Worm (Caenorhabditis elegans) whole organism, mixed stage, embryonic: ENCODE results near the gene alh-3.

Experiments
- M03D4.4 ChIP-seq: sonication (generic microtip); optimal IDR thresholded peaks from 2 replicates; lab custom pipeline; 2017; ENCODE audit warnings: mild to moderate bottlenecking, missing genetic modification characterization, missing compliant biosample characterization
- bed-3 ChIP-seq: fragments of 200-800 bp; sonication (Bioruptor generic); optimal IDR thresholded peaks from 3 replicates; lab custom pipeline; 2018; ENCODE audit warnings: mild to moderate bottlenecking, missing genetic modification characterization, moderate library complexity, missing compliant biosample characterization
- blmp-1 ChIP-seq: fragments of 150-350 bp; optimal IDR thresholded peaks from 2 replicates; lab custom pipeline; 2014; ENCODE audit warnings: missing biosample characterization, missing genetic modification characterization
- ceh-39 ChIP-seq: fragments of 150-350 bp; optimal IDR thresholded peaks from 2 replicates; lab custom pipeline; 2014; ENCODE audit warnings: missing biosample characterization, missing genetic modification characterization
- ceh-83 ChIP-seq: fragments of 200-800 bp; sonication (Bioruptor generic); optimal IDR thresholded peaks from 2 replicates; lab custom pipeline; 2018; ENCODE audit warnings: mild to moderate bottlenecking, missing genetic modification characterization, missing compliant biosample characterization
- ces-1 ChIP-seq: fragments of 150-350 bp; optimal IDR thresholded peaks from 2 replicates; lab custom pipeline; 2014; ENCODE audit warnings: missing biosample characterization, missing genetic modification reagents, missing genetic modification characterization
- cnd-1 ChIP-seq: fragments of 200-800 bp; sonication (Bioruptor generic); optimal IDR thresholded peaks from 2 replicates; lab custom pipeline; 2018; ENCODE audit warnings: mild to moderate bottlenecking, missing genetic modification characterization, missing compliant biosample characterization
- drap-1 ChIP-seq: fragments of 200-800 bp; sonication (Bioruptor generic); optimal IDR thresholded peaks from 3 replicates; lab custom pipeline; 2018; ENCODE audit warnings: mild to moderate bottlenecking, missing genetic modification characterization, missing compliant biosample characterization
- elt-1 ChIP-seq: sonication (generic microtip); optimal IDR thresholded peaks from 2 replicates; lab custom pipeline; 2017; ENCODE audit warnings: missing genetic modification characterization, mild to moderate bottlenecking, missing compliant biosample characterization, antibody characterized with exemption, moderate library complexity, borderline replicate concordance; ENCODE audit not compliant: insufficient read depth
- elt-3 ChIP-seq: fragments of 150-350 bp; optimal IDR thresholded peaks from 2 replicates; lab custom pipeline; 2014; ENCODE audit warnings: missing biosample characterization, missing genetic modification characterization
- hlh-1 ChIP-seq: fragments of 150-350 bp; optimal IDR thresholded peaks from 2 replicates; lab custom pipeline; 2014; ENCODE audit warnings: missing biosample characterization, missing genetic modification reagents, missing genetic modification characterization
- lin-13 ChIP-seq: fragments of 150-350 bp; optimal IDR thresholded peaks from 2 replicates; lab custom pipeline; 2014; ENCODE audit warnings: missing biosample characterization, missing genetic modification characterization
- lin-32 ChIP-seq: fragments of 200-800 bp; sonication (Bioruptor generic); optimal IDR thresholded peaks from 2 replicates; lab custom pipeline; 2018; ENCODE audit warnings: mild to moderate bottlenecking, missing genetic modification characterization, missing compliant biosample characterization
- lsy-2 ChIP-seq: fragments of 150-350 bp; optimal IDR thresholded peaks from 2 replicates; lab custom pipeline; 2014; ENCODE audit warnings: missing biosample characterization, missing genetic modification characterization
- mab-5 ChIP-seq: fragments of 150-350 bp; optimal IDR thresholded peaks from 2 replicates; lab custom pipeline; 2014; ENCODE audit warnings: missing biosample characterization, missing genetic modification characterization
- mep-1 ChIP-seq: fragments of 150-350 bp; optimal IDR thresholded peaks from 2 replicates; lab custom pipeline; 2017; ENCODE audit warnings: missing biosample characterization, missing genetic modification reagents, missing genetic modification characterization, inconsistent platforms
- mls-2 ChIP-seq: sonication (generic microtip); optimal IDR thresholded peaks from 2 replicates; lab custom pipeline; 2016; ENCODE audit warnings: mild to moderate bottlenecking, missing genetic modification characterization, moderate library complexity, missing compliant biosample characterization
- nhr-2 ChIP-seq: fragments of 150-350 bp; optimal IDR thresholded peaks from 2 replicates; lab custom pipeline; 2014; ENCODE audit warnings: missing biosample characterization, missing genetic modification characterization
- nhr-28 ChIP-seq: fragments of 150-350 bp; optimal IDR thresholded peaks from 2 replicates; lab custom pipeline; 2014; ENCODE audit warnings: missing biosample characterization, missing genetic modification characterization
- nhr-76 ChIP-seq: sonication (generic microtip); optimal IDR thresholded peaks from 2 replicates; lab custom pipeline; 2017; ENCODE audit warnings: missing biosample characterization, missing genetic modification characterization
- pha-4 ChIP-seq: fragments of 150-350 bp; optimal IDR thresholded peaks from 2 replicates; lab custom pipeline; 2018; ENCODE audit warnings: missing biosample characterization, missing genetic modification reagents, missing genetic modification characterization
- sem-2 ChIP-seq: fragments of 200-800 bp; sonication (Bioruptor generic); optimal IDR thresholded peaks from 2 replicates; lab custom pipeline; 2018; ENCODE audit warnings: mild to moderate bottlenecking, missing genetic modification characterization, missing compliant biosample characterization
- snpc-4 ChIP-seq: fragments of 150-350 bp; optimal IDR thresholded peaks from 2 replicates; lab custom pipeline; 2014; ENCODE audit warnings: missing biosample characterization, missing genetic modification characterization
- sptf-1 ChIP-seq: sonication (generic microtip); optimal IDR thresholded peaks from 2 replicates; lab custom pipeline; 2017; ENCODE audit warnings: mild to moderate bottlenecking, missing genetic modification characterization, moderate library complexity, missing compliant biosample characterization
- tbx-8 ChIP-seq: fragments of 200-800 bp; sonication (Bioruptor generic); optimal IDR thresholded peaks from 2 replicates; lab custom pipeline; 2018; ENCODE audit warnings: mild to moderate bottlenecking, missing genetic modification characterization, moderate library complexity, missing compliant biosample characterization
- unc-120 ChIP-seq: sonication (generic microtip); optimal IDR thresholded peaks from 2 replicates; lab custom pipeline; 2017; ENCODE audit warnings: missing genetic modification characterization, missing compliant biosample characterization; ENCODE audit not compliant: poor library complexity, severe bottlenecking
- unc-62 ChIP-seq: fragments of 150-350 bp; optimal IDR thresholded peaks from 2 replicates; lab custom pipeline; 2014; ENCODE audit warnings: missing biosample characterization, missing genetic modification reagents, missing genetic modification characterization
- zip-8 ChIP-seq: fragments of 150-350 bp; optimal IDR thresholded peaks from 2 replicates; lab custom pipeline; 2014; ENCODE audit warnings: missing biosample characterization, missing genetic modification characterization

The alh-3 gene

DNA sequence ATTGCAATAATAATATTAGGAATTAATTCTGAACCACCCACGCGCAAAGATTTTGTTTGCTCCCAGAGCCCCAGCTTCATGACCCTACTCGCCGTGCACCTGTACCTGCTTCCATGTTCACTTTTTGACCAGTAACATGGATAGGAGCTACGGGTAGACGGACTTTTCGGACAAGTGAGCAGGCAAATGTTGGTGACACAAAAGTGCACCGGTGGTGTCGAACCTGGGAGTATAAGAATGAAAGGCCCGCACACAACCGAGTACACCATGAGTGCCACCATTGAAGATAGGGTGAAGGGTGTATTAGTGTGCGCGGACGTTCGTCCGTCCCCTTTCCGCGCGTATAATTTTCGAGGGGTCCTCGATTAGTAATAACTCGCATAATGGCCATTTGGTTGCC is 3.5 kb downstream of the alh-3 start (continued):
- no peak for TF ChIP-seq snpc-4 (tag; lab: Kevin White, UChicago)

DNA sequence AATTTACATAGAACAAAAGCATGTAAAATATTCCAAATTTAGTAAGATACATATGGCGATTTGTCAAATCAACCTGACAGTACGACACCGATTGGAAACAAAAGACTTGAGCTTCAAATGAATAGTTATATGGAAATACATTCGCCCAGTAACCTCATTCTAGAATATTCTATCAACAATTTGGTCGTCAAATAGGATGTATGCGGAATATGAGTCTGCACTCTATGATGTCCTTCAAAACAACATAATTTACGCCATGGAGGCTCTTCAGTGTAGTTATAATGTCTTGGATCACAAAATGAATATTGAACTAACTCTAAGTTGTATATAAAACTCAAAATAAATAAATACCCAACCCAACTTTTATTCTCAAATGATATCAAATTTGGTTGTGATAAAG is 4.2 kb downstream of the alh-3 start:
- TF ChIP-seq lin-32 (no peak), ceh-39 (tag; lab: Kevin White, UChicago) (peak; percentile 35), bed-3 (GFP tag; lab: Kevin White, UChicago) (no peak), sptf-1 (tag; lab: Kevin White, UChicago) (no peak), pha-4 (tag; lab: Kevin White, UChicago) (peak; percentile 7), ces-1 (GFP tag; lab: Kevin White, UChicago) (peak; percentile 44), sem-2 (GFP tag; lab: Kevin White, UChicago) (no peak)

DNA sequence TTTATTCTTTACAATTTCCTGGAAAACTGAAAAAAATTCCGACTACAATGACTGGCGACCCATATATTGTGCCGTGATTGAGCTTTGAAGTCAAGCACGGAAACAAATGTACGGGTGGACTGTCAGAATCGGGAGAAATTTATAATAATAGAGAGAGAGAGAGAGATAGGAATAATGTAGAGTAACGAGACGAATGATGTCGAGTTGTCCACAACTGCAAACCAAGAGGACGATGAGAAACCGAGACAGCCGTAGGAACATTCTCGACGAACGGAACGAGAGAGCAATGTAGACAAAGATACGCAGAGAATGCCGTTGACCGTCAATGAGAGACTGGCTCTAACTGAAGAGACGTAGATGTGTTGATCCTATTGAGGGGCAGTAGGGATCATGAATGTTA is 5.2 kb downstream of the alh-3 start:
- TF ChIP-seq lin-13 (tag; lab: Kevin White, UChicago) (peak; percentile 90), mep-1 (tag; lab: Kevin White, UChicago) (peak; percentile 80), mab-5 (no peak), elt-3 (tag; lab: Kevin White, UChicago) (peak; percentile 38), elt-1 (tag; lab: Kevin White, UChicago) (peak; percentile 72), mls-2 (tag; lab: Kevin White, UChicago) (peak; percentile 84), ces-1 (GFP tag; lab: Kevin White, UChicago) (peak; percentile 72), nhr-76 (tag; lab: Kevin White, UChicago) (no peak), snpc-4 (tag; lab: Kevin White, UChicago) (no peak), lin-32 (peak; percentile 5), zip-8 (tag; lab: Kevin White, UChicago) (no peak), ceh-83 (no peak), sem-2 (GFP tag; lab: Kevin White, UChicago) (no peak), unc-120 (peak; percentile 42), ceh-39 (tag; lab: Kevin White, UChicago) (peak; percentile 69), cnd-1 (tag; lab: Kevin White, UChicago) (peak; percentile 35), unc-62 (GFP tag; lab: Kevin White, UChicago) (peak; percentile 98), drap-1 (GFP tag; lab: Kevin White, UChicago) (peak; percentile 1), pha-4 (tag; lab: Kevin White, UChicago) (peak; percentile 97), tbx-8 (GFP tag; lab: Kevin White, UChicago) (no peak), lsy-2 (tag; lab: Kevin White, UChicago) (peak; percentile 71), hlh-1 (tag; lab: Kevin White, UChicago) (peak; percentile 6), nhr-2 (no peak), M03D4.4 (tag; lab: Kevin White, UChicago) (peak; percentile 23)

DNA sequence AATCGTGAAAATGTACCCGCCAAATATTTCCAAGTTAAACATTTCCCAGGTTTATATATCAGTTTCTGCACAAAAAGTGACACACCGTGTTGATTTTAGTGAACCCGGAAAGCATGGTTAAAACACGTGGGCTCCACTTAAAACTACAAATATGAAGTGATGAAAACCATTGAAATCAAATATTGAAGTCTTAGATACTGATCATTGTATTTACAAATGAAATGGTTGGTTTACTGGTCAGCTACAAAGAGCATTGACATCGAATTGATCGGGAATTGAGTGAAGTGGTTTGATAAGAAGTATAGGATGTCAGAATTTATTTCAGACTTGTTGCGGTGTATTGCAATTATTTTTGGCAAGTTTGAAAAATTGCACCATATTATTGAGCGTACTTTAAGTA is 7.0 kb downstream of the alh-3 start, which contains the start of gene hrg-5:
TSS of gene hrg-5 (minus strand) at position 17 of the 400 bp plus-strand sequence.
- TF ChIP-seq nhr-76 (tag; lab: Kevin White, UChicago) (no peak), sem-2 (GFP tag; lab: Kevin White, UChicago) (no peak), ceh-83 (no peak), M03D4.4 (tag; lab: Kevin White, UChicago) (no peak), mls-2 (tag; lab: Kevin White, UChicago) (no peak), zip-8 (tag; lab: Kevin White, UChicago) (no peak)

DNA sequence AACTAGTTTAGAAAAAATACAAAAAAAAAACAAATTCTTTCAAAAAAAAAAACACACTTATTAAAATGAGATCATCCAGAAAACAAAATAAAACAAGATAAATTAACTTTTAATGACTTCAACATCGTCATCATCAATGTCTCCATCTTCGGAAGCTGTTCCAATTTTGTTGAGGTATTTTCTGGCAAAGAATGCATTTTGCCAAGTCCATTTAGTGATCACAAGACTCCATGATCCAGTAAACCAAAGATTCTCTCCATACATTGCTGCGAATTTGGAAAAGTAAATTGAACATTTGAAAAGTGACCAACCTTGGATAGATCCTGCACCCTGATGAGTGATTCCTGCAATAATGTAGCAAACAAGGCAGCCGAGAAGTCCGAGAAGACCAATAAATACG is 7.7 kb downstream of the alh-3 start:
- TF ChIP-seq mab-5 (no peak), blmp-1 (tag; lab: Kevin White, UChicago) (no peak), tbx-8 (GFP tag; lab: Kevin White, UChicago) (no peak)

DNA sequence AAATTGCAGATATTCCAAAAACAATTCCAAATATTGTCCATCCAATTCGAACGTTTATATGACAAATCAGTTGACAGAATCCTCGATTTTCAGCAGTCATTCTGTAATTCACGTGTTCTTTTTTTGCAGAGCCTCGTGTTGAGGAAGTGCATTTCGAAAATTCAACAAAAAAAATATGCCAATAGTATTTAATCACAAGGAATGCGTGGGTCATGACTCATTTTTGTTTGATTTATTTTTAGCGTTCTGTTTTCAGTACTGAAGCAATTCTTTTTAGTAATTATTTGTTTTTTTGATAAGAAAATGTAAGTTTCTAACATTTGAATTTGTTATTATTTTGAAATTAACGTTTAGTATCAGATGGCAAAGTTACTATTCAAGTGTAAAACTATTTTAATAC is 8.5 kb downstream of the alh-3 start, which contains the start of gene hrg-4:
TSS of gene hrg-4 (minus strand) at position 101 of the 400 bp plus-strand sequence.
- TF ChIP-seq nhr-28 (tag; lab: Kevin White, UChicago) (no peak), elt-1 (tag; lab: Kevin White, UChicago) (no peak), sem-2 (GFP tag; lab: Kevin White, UChicago) (no peak), mep-1 (tag; lab: Kevin White, UChicago) (no peak), elt-3 (tag; lab: Kevin White, UChicago) (no peak)
